Fruit fly (Drosophila melanogaster) S2 (cell line): Measurements from ENCODE around the gene Gclc.

Experiments
- CG8478 ChIP-seq: fragments of >200 bp; optimal IDR thresholded peaks from 2 replicates; lab custom pipeline; 2018
- CTCF ChIP-seq, 2 experiments: fragments of >200 bp; optimal IDR thresholded peaks; 2 replicates each; lab custom pipeline; 2018

The Gclc gene

dm6 chrX:8056597-8057228 is 59.2 kb downstream of the Gclc start:
- TF ChIP-seq CTCF (optimal IDR thresholded peaks at IDR 0.05; lab: Kevin White, UChicago) = no peak
- TF ChIP-seq CG8478 (lab: Kevin White, UChicago) = no peak

- TF ChIP-seq CTCF (optimal IDR thresholded peaks at IDR 0.05; lab: Kevin White, UChicago) (no peak), CG8478 (lab: Kevin White, UChicago) (no peak)
These were observed 59.9 kb downstream of the Gclc start for dm6 chrX:8056084-8056483.
